Worm (Caenorhabditis elegans): ENCODE results near the gene atz-1.

Gene atz-1

ce11 chrIV:12376021-12376420 lies at the start of gene atz-1:
Gene atz-1, minus strand, starts transcription at chrIV:12376121.
- TF ChIP-seq W03F9.2 (tag; optimal IDR thresholded peaks at IDR 0.05) (no peak), him-1 (tag; optimal IDR thresholded peaks at IDR 0.05) (no peak), dao-5 (tag; optimal IDR thresholded peaks at IDR 0.05) (no peak)

ce11 chrIV:12425595-12425994 lies 49.7 kb upstream of the atz-1 start:
- no peak for TF ChIP-seq dao-5 (tag; optimal IDR thresholded peaks at IDR 0.05)
- no peak for TF ChIP-seq W03F9.2 (tag; optimal IDR thresholded peaks at IDR 0.05)
- no peak for TF ChIP-seq him-1 (tag; optimal IDR thresholded peaks at IDR 0.05)

ce11 chrIV:12420455-12420854 lies 44.5 kb upstream of the atz-1 start, which contains the start of gene ugt-65:
Gene ugt-65, plus strand, starts transcription at chrIV:12420683.
- no peak for TF ChIP-seq him-1 (tag; optimal IDR thresholded peaks at IDR 0.05)

ce11 chrIV:12419291-12419690 lies 43.4 kb upstream of the atz-1 start:
- TF ChIP-seq dao-5 (tag; optimal IDR thresholded peaks at IDR 0.05) (no peak), him-1 (tag; optimal IDR thresholded peaks at IDR 0.05) (no peak), W03F9.2 (tag; optimal IDR thresholded peaks at IDR 0.05) (no peak)

ce11 chrIV:12417536-12418195 lies 41.7 kb upstream of the atz-1 start, which contains the start of gene F08G5.3:
Gene F08G5.3, minus strand, starts transcription at chrIV:12417586.
- TF ChIP-seq him-1 (tag; optimal IDR thresholded peaks at IDR 0.05) (peak; percentile 52), dao-5 (tag; optimal IDR thresholded peaks at IDR 0.05) (peak; percentile 36), W03F9.2 (tag; optimal IDR thresholded peaks at IDR 0.05) (no peak)

ce11 chrIV:12416629-12417404 lies 40.9 kb upstream of the atz-1 start:
- TF ChIP-seq him-1 (tag; optimal IDR thresholded peaks at IDR 0.05) (no peak), dao-5 (tag; optimal IDR thresholded peaks at IDR 0.05) (no peak), W03F9.2 (tag; optimal IDR thresholded peaks at IDR 0.05) (no peak)

ce11 chrIV:12414601-12415000 lies 38.7 kb upstream of the atz-1 start:
- no peak for TF ChIP-seq him-1 (tag; optimal IDR thresholded peaks at IDR 0.05)
- no peak for TF ChIP-seq W03F9.2 (tag; optimal IDR thresholded peaks at IDR 0.05)
- no peak for TF ChIP-seq dao-5 (tag; optimal IDR thresholded peaks at IDR 0.05)

ce11 chrIV:12410167-12410566 lies 34.2 kb upstream of the atz-1 start, which contains the start of gene acl-13:
Gene acl-13, plus strand, starts transcription at chrIV:12410467.
- TF ChIP-seq him-1 (tag; optimal IDR thresholded peaks at IDR 0.05) = no peak
- no peak for TF ChIP-seq W03F9.2 (tag; optimal IDR thresholded peaks at IDR 0.05)
- TF ChIP-seq dao-5 (tag; optimal IDR thresholded peaks at IDR 0.05) = no peak

- TF ChIP-seq W03F9.2 (tag; optimal IDR thresholded peaks at IDR 0.05) = no peak
- no peak for TF ChIP-seq him-1 (tag; optimal IDR thresholded peaks at IDR 0.05)
- TF ChIP-seq dao-5 (tag; optimal IDR thresholded peaks at IDR 0.05) = no peak
Measured at ce11 chrIV:12408625-12409024, 32.7 kb upstream of the atz-1 start, which contains the start of gene dsb-1. Gene dsb-1, plus strand, starts transcription at chrIV:12408925.

- no peak for TF ChIP-seq him-1 (tag; optimal IDR thresholded peaks at IDR 0.05)
- peak; percentile 94 for TF ChIP-seq W03F9.2 (tag; optimal IDR thresholded peaks at IDR 0.05)
- TF ChIP-seq dao-5 (tag; optimal IDR thresholded peaks at IDR 0.05) = no peak
Measured at ce11 chrIV:12404137-12404536, 28.2 kb upstream of the atz-1 start, which contains the start of gene gex-3. Gene gex-3, plus strand, starts transcription at chrIV:12404431.

ce11 chrIV:12403440-12403839 lies 27.5 kb upstream of the atz-1 start:
- TF ChIP-seq W03F9.2 (tag; optimal IDR thresholded peaks at IDR 0.05) = no peak
- TF ChIP-seq dao-5 (tag; optimal IDR thresholded peaks at IDR 0.05) = no peak
- no peak for TF ChIP-seq him-1 (tag; optimal IDR thresholded peaks at IDR 0.05)

ce11 chrIV:12399983-12400382 lies 24.1 kb upstream of the atz-1 start:
- no peak for TF ChIP-seq W03F9.2 (tag; optimal IDR thresholded peaks at IDR 0.05)
- TF ChIP-seq him-1 (tag; optimal IDR thresholded peaks at IDR 0.05) = no peak
- TF ChIP-seq dao-5 (tag; optimal IDR thresholded peaks at IDR 0.05) = no peak

- TF ChIP-seq him-1 (tag; optimal IDR thresholded peaks at IDR 0.05) = no peak
- TF ChIP-seq dao-5 (tag; optimal IDR thresholded peaks at IDR 0.05) = no peak
- no peak for TF ChIP-seq W03F9.2 (tag; optimal IDR thresholded peaks at IDR 0.05)
Measured at ce11 chrIV:12398437-12398836, 22.5 kb upstream of the atz-1 start, which contains the start of gene acs-20. Gene acs-20, minus strand, starts transcription at chrIV:12398706.

ce11 chrIV:12396645-12397258 lies 20.8 kb upstream of the atz-1 start:
- TF ChIP-seq dao-5 (tag; optimal IDR thresholded peaks at IDR 0.05) = no peak
- TF ChIP-seq W03F9.2 (tag; optimal IDR thresholded peaks at IDR 0.05) = no peak
- TF ChIP-seq him-1 (tag; optimal IDR thresholded peaks at IDR 0.05) = no peak
